Worm (Caenorhabditis elegans) whole organism, young adult: ENCODE measurements around the gene Y59E9AL.36.

Experiments
- B0261.1 ChIP-seq: sonication (generic microtip); optimal IDR thresholded peaks from 2 replicates; lab custom pipeline; 2016; ENCODE audit warnings: mild to moderate bottlenecking, missing genetic modification characterization, moderate library complexity, missing compliant biosample characterization
- bed-1 ChIP-seq: fragments of 200-800 bp; sonication (Bioruptor generic); IDR thresholded peaks from 2 replicates; pipeline ENCODE4 v1.3.6; 2022; ENCODE audit warnings: missing genetic modification reagents, missing genetic modification characterization, missing compliant biosample characterization
- hlh-26 ChIP-seq: fragments of 200-800 bp; sonication (Bioruptor generic); conservative IDR thresholded peaks from 2 replicates; pipeline ENCODE4 v1.3.6; 2022; ENCODE audit warnings: missing genetic modification reagents, missing genetic modification characterization, missing compliant biosample characterization
- lin-26 ChIP-seq: fragments of 200-800 bp; sonication (Bioruptor generic); IDR thresholded peaks from 2 replicates; pipeline ENCODE4 v1.3.6; 2022; ENCODE audit warnings: missing genetic modification reagents, missing genetic modification characterization, missing compliant biosample characterization
- pha-4 ChIP-seq: fragments of 150-350 bp; sonication (generic microtip); optimal IDR thresholded peaks from 2 replicates; lab custom pipeline; 2014; ENCODE audit warnings: missing biosample characterization, missing genetic modification reagents, missing genetic modification characterization
- snpc-4 ChIP-seq, 5 experiments: fragments of 150-350 bp in 1 of 5; sonication (generic microtip) in 4 of 5; optimal IDR thresholded peaks; 2 replicates each; lab custom pipeline; 2014 to 2018; ENCODE audit warnings: missing genetic modification characterization in 5 of 5, missing biosample characterization in 3 of 5, antibody characterized with exemption in 2 of 5, mild to moderate bottlenecking in 2 of 5, missing compliant biosample characterization in 2 of 5, missing genotype in 2 of 5, moderate library complexity in 2 of 5, missing genetic modification reagents in 1 of 5

- TF ChIP-seq snpc-4 (GFP tag; optimal IDR thresholded peaks at IDR 0.05; lab: Kevin White, UChicago) (peak; percentile 75), snpc-4 (tag; optimal IDR thresholded peaks at IDR 0.05; lab: Kevin White, UChicago) (peak in 3 of 4 experiments; percentile 90 to 92 (median 92)), lin-26 (GFP tag; lab: Robert Waterston, UW) (no peak), hlh-26 (GFP tag; lab: Robert Waterston, UW) (no peak), bed-1 (GFP tag; lab: Robert Waterston, UW) (no peak), pha-4 (tag; lab: Kevin White, UChicago) (no peak), B0261.1 (tag; lab: Kevin White, UChicago) (no peak)
Measured at ce11 chrIV:5209390-5209789, at the start of gene Y59E9AL.36, which contains the start of gene nbet-1.
